Worm (Caenorhabditis elegans) whole organism, L2 larva: Measurements from ENCODE around the gene gst-29.
A peak's percentile ranks its signal among the peaks of the same experiment; 100 is the strongest.
"Not testable (repeated sequence)": the region's sequence is repeated elsewhere in the genome, so short reads cannot be mapped to it uniquely, and the experiment has no call there.

Experiments
- C34F6.9 ChIP-seq: fragments of 150-350 bp; optimal IDR thresholded peaks from 2 replicates; lab custom pipeline; 2014; ENCODE audit warnings: missing biosample characterization, missing genetic modification characterization
- F13H6.1 ChIP-seq: sonication (generic microtip); optimal IDR thresholded peaks from 2 replicates; lab custom pipeline; 2016; ENCODE audit warnings: missing genetic modification characterization, missing compliant biosample characterization
- Y55F3AM.14 ChIP-seq: fragments of 200-800 bp; sonication (Bioruptor generic); optimal IDR thresholded peaks from 2 replicates; lab custom pipeline; 2018; ENCODE audit warnings: mild to moderate bottlenecking, missing genetic modification characterization, missing compliant biosample characterization
- aly-2 ChIP-seq: fragments of 150-350 bp; optimal IDR thresholded peaks from 2 replicates; lab custom pipeline; 2014; ENCODE audit warnings: missing biosample characterization, missing genetic modification characterization
- ama-1 ChIP-seq: fragments of 150-350 bp; optimal IDR thresholded peaks from 2 replicates; lab custom pipeline; 2018; ENCODE audit warnings: inconsistent platforms
- blmp-1 ChIP-seq: sonication (generic microtip); optimal IDR thresholded peaks from 2 replicates; lab custom pipeline; 2017; ENCODE audit warnings: missing genetic modification characterization, mild to moderate bottlenecking, missing compliant biosample characterization, antibody characterized with exemption, moderate library complexity; ENCODE audit not compliant: insufficient read depth
- ceh-16 ChIP-seq: fragments of 150-350 bp; optimal IDR thresholded peaks from 2 replicates; lab custom pipeline; 2014; ENCODE audit warnings: missing biosample characterization, missing genetic modification characterization
- ceh-82 ChIP-seq: fragments of 150-350 bp; optimal IDR thresholded peaks from 2 replicates; lab custom pipeline; 2014; ENCODE audit warnings: missing biosample characterization, missing genetic modification characterization
- dmd-4 ChIP-seq: sonication (generic microtip); optimal IDR thresholded peaks from 2 replicates; lab custom pipeline; 2017; ENCODE audit warnings: missing biosample characterization, missing genetic modification characterization
- egl-27 ChIP-seq: sonication (generic microtip); optimal IDR thresholded peaks from 3 replicates; lab custom pipeline; 2017; ENCODE audit warnings: missing biosample characterization, missing genetic modification reagents, missing genetic modification characterization
- elt-1 ChIP-seq: fragments of 150-350 bp; optimal IDR thresholded peaks from 2 replicates; lab custom pipeline; 2014; ENCODE audit warnings: missing biosample characterization, missing genetic modification characterization
- elt-3 ChIP-seq: sonication (generic microtip); optimal IDR thresholded peaks from 2 replicates; lab custom pipeline; 2017; ENCODE audit warnings: missing biosample characterization, missing genetic modification characterization
- fos-1 ChIP-seq: fragments of 150-350 bp; optimal IDR thresholded peaks from 2 replicates; lab custom pipeline; 2014; ENCODE audit warnings: missing biosample characterization, missing genetic modification characterization
- gmeb-1 ChIP-seq: fragments of 150-350 bp; optimal IDR thresholded peaks from 2 replicates; lab custom pipeline; 2014; ENCODE audit warnings: missing biosample characterization, missing genetic modification characterization
- lin-11 ChIP-seq: fragments of 150-350 bp; sonication (generic microtip); optimal IDR thresholded peaks from 2 replicates; lab custom pipeline; 2014; ENCODE audit warnings: missing biosample characterization, missing genetic modification characterization, inconsistent platforms, mixed read lengths
- lin-13 ChIP-seq: fragments of 150-350 bp; optimal IDR thresholded peaks from 2 replicates; lab custom pipeline; 2014; ENCODE audit warnings: missing biosample characterization, missing genetic modification reagents, missing genetic modification characterization
- lin-39 ChIP-seq: fragments of 150-350 bp; optimal IDR thresholded peaks from 2 replicates; lab custom pipeline; 2014; ENCODE audit warnings: missing biosample characterization, missing genetic modification reagents, missing genetic modification characterization
- lsy-2 ChIP-seq, 2 experiments: fragments of 150-350 bp in 1 of 2; sonication (generic microtip) in 1 of 2; optimal IDR thresholded peaks; 2 replicates each; lab custom pipeline; 2014 to 2017; ENCODE audit warnings: missing biosample characterization in 2 of 2, missing genetic modification characterization in 2 of 2
- mab-5 ChIP-seq: fragments of 150-350 bp; optimal IDR thresholded peaks from 2 replicates; lab custom pipeline; 2014; ENCODE audit warnings: missing biosample characterization, missing genetic modification characterization
- mdl-1 ChIP-seq, 2 experiments: fragments of 150-350 bp in 1 of 2; sonication (generic microtip) in 1 of 2; optimal IDR thresholded peaks; 2 replicates each; lab custom pipeline; 2017; ENCODE audit warnings: missing biosample characterization in 2 of 2, missing genetic modification characterization in 2 of 2
- nhr-11 ChIP-seq: fragments of 150-350 bp; optimal IDR thresholded peaks from 2 replicates; lab custom pipeline; 2014; ENCODE audit warnings: missing biosample characterization, missing genetic modification characterization
- nhr-12 ChIP-seq: fragments of 150-350 bp; optimal IDR thresholded peaks from 2 replicates; lab custom pipeline; 2014; ENCODE audit warnings: missing biosample characterization, missing genetic modification characterization
- nhr-129 ChIP-seq: fragments of 150-350 bp; optimal IDR thresholded peaks from 2 replicates; lab custom pipeline; 2014; ENCODE audit warnings: missing biosample characterization, missing genetic modification characterization
- nhr-21 ChIP-seq: fragments of 150-350 bp; optimal IDR thresholded peaks from 2 replicates; lab custom pipeline; 2014; ENCODE audit warnings: missing biosample characterization, missing genetic modification characterization
- nhr-23 ChIP-seq: fragments of 150-350 bp; optimal IDR thresholded peaks from 2 replicates; lab custom pipeline; 2014; ENCODE audit warnings: missing biosample characterization, missing genetic modification reagents, missing genetic modification characterization
- nhr-237 ChIP-seq: fragments of 150-350 bp; optimal IDR thresholded peaks from 2 replicates; lab custom pipeline; 2014; ENCODE audit warnings: missing biosample characterization, missing genetic modification characterization
- peb-1 ChIP-seq: fragments of 150-350 bp; optimal IDR thresholded peaks from 2 replicates; lab custom pipeline; 2014; ENCODE audit warnings: missing biosample characterization, missing genetic modification characterization
- sem-4 ChIP-seq: fragments of 150-350 bp; optimal IDR thresholded peaks from 2 replicates; lab custom pipeline; 2014; ENCODE audit warnings: missing biosample characterization, missing genetic modification reagents, missing genetic modification characterization
- skn-1 ChIP-seq: sonication (generic microtip); optimal IDR thresholded peaks from 2 replicates; lab custom pipeline; 2017; ENCODE audit warnings: missing biosample characterization, missing genetic modification characterization
- sma-3 ChIP-seq: sonication (generic microtip); optimal IDR thresholded peaks from 2 replicates; lab custom pipeline; 2016; ENCODE audit warnings: missing genetic modification reagents, missing genetic modification characterization, missing compliant biosample characterization
- sma-9 ChIP-seq, 2 experiments: fragments of 150-350 bp in 1 of 2; sonication (generic microtip) in 1 of 2; optimal IDR thresholded peaks; 2 replicates each; lab custom pipeline; 2014 to 2016; ENCODE audit warnings: missing genetic modification characterization in 2 of 2, mild to moderate bottlenecking in 1 of 2, missing biosample characterization in 1 of 2, missing compliant biosample characterization in 1 of 2, missing genetic modification reagents in 1 of 2, moderate library complexity in 1 of 2
- snpc-4 ChIP-seq: fragments of 150-350 bp; optimal IDR thresholded peaks from 2 replicates; lab custom pipeline; 2014; ENCODE audit warnings: missing biosample characterization, missing genetic modification characterization
- unc-39 ChIP-seq: fragments of 150-350 bp; optimal IDR thresholded peaks from 2 replicates; lab custom pipeline; 2014; ENCODE audit warnings: missing biosample characterization, missing genetic modification characterization
- unc-55 ChIP-seq: fragments of 150-350 bp; sonication (generic microtip); optimal IDR thresholded peaks from 3 replicates; lab custom pipeline; 2014; ENCODE audit warnings: missing biosample characterization, missing genetic modification reagents, missing genetic modification characterization
- unc-62 ChIP-seq: fragments of 150-350 bp; optimal IDR thresholded peaks from 2 replicates; lab custom pipeline; 2014; ENCODE audit warnings: missing biosample characterization, missing genetic modification reagents, missing genetic modification characterization
- zag-1 ChIP-seq: fragments of 150-350 bp; optimal IDR thresholded peaks from 2 replicates; lab custom pipeline; 2014; ENCODE audit warnings: missing biosample characterization, missing genetic modification characterization
- ztf-11 ChIP-seq: sonication (generic microtip); optimal IDR thresholded peaks from 2 replicates; lab custom pipeline; 2017; ENCODE audit warnings: missing biosample characterization, missing genetic modification characterization

The gst-29 gene

DNA sequence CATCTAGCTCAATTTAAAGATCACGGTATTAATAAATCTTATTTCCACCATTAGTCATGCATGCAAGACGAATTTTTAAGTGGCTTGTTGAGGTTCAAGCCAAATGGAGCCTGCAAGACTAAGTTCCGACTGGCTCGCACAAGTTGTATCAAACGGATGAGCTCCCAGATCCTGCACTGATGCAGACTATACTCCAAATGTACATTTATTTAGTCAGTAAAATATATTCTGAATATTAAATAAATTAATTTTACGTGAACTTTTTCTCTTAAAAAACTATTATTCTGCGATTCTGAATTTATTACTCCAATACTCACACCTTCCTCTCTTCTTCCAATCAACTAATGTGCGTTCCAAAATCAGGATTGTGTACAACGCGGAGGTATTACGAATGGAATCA is 6.0 kb upstream of the gst-29 start, which contains the start of gene Y53F4B.36:
Gene Y53F4B.36, plus strand, starts transcription at position 301 of the 400 bp plus-strand sequence.
- TF ChIP-seq Y55F3AM.14 (GFP tag; lab: Kevin White, UChicago) (no peak), mdl-1 (tag; optimal IDR thresholded peaks at IDR 0.05; lab: Kevin White, UChicago) (no peak), elt-1 (tag; lab: Kevin White, UChicago) (no peak), elt-3 (tag; lab: Kevin White, UChicago) (no peak), dmd-4 (tag; lab: Kevin White, UChicago) (no peak), nhr-11 (tag; lab: Kevin White, UChicago) (no peak), skn-1 (no peak), sem-4 (tag; lab: Kevin White, UChicago) (no peak), C34F6.9 (tag; lab: Kevin White, UChicago) (no peak), unc-39 (no peak), ceh-16 (tag; lab: Kevin White, UChicago) (no peak), ceh-82 (tag; lab: Kevin White, UChicago) (no peak), fos-1 (no peak), snpc-4 (tag; lab: Kevin White, UChicago) (no peak)

DNA sequence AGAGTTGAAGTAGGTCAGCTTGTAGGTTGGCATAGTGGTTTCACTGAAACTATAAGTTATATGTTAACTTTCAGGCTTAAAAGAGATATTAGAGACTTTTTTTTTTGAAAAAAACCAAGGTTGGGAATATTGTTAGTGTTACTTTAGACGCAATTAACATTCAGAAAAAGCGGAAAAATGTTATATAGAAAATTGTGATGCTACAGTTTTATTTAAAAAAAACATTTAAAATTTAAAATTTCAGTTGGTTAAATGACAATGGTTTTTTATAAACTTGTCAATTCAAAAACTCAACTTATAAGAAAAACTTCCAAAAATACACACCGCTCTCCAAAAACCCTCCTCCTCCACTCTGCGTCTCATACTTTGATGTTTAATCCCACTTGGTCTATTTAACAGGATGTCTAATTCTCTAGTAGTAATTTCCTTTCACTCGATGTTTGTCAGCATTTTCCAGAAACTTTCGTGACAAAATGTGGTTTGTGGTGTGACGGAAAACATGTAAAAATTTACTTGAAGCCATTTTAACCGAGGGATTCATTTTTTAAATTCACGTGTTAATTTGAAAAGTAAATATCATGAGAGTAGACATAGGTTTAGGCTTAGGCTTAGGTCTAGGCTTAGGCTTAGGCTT is 5.4 kb upstream of the gst-29 start, which contains the start of gene gst-31:
Gene gst-31, minus strand, starts transcription at position 51 of the 634 bp plus-strand sequence.
- TF ChIP-seq unc-55 (GFP tag; lab: Kevin White, UChicago) (peak; percentile 67), blmp-1 (no peak), C34F6.9 (tag; lab: Kevin White, UChicago) (peak; percentile 9), ztf-11 (tag; lab: Kevin White, UChicago) (no peak)

DNA sequence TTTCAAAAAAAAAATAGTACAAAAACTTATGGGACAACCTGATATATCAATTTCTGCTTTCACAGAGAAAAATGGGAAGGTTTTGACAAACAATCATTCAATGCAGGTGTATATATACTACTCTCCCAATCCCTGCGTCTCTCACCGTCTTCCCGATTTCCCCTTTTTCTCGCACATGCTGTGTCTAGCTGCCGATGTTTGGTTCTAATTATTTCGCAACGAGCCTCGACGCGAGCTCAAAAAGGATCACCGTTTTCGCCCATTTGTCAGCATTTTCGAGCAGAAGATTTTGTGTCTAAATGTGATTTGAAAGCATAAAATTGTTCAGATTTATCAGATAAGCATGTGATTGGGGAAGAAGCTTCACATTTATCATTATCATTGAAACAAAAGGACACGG is 3.5 kb upstream of the gst-29 start:
- TF ChIP-seq C34F6.9 (tag; lab: Kevin White, UChicago) (peak; percentile 57), lin-13 (GFP tag; lab: Kevin White, UChicago) (no peak), F13H6.1 (tag; lab: Kevin White, UChicago) (no peak), aly-2 (tag; lab: Kevin White, UChicago) (no peak), fos-1 (peak; percentile 1), lsy-2 (tag; optimal IDR thresholded peaks at IDR 0.05; lab: Kevin White, UChicago) (peak in 1 of 2 experiments; percentile 1), unc-55 (GFP tag; lab: Kevin White, UChicago) (peak; percentile 58), nhr-129 (peak; percentile 54), Y55F3AM.14 (GFP tag; lab: Kevin White, UChicago) (no peak), skn-1 (peak; percentile 49), nhr-21 (tag; lab: Kevin White, UChicago) (no peak), sma-9 (GFP tag; optimal IDR thresholded peaks at IDR 0.05; lab: Kevin White, UChicago) (peak; percentile 11), sma-9 (tag; optimal IDR thresholded peaks at IDR 0.05; lab: Kevin White, UChicago) (no peak), ceh-82 (tag; lab: Kevin White, UChicago) (no peak), snpc-4 (tag; lab: Kevin White, UChicago) (no peak), nhr-23 (tag; lab: Kevin White, UChicago) (no peak), ztf-11 (tag; lab: Kevin White, UChicago) (no peak), zag-1 (tag; lab: Kevin White, UChicago) (no peak), gmeb-1 (peak; percentile 5)

ce11 chrII:15171816-15172215 is 2.2 kb upstream of the gst-29 start, which contains the start of gene gst-39:
Gene gst-39 (minus strand): TSS chrII:15171916.
- not testable (repeated sequence) for TF ChIP-seq sma-9 (GFP tag; optimal IDR thresholded peaks at IDR 0.05; lab: Kevin White, UChicago); sma-9 (tag; optimal IDR thresholded peaks at IDR 0.05; lab: Kevin White, UChicago); fos-1; ceh-16 (tag; lab: Kevin White, UChicago)

ce11 chrII:15167340-15167739 is 2.3 kb downstream of the gst-29 start, which contains the start of gene gst-28:
Gene gst-28 (minus strand): TSS chrII:15167577.
- TF ChIP-seq aly-2 (tag; lab: Kevin White, UChicago) (no peak), sma-9 (GFP tag; optimal IDR thresholded peaks at IDR 0.05; lab: Kevin White, UChicago) (peak; percentile 14), sma-9 (tag; optimal IDR thresholded peaks at IDR 0.05; lab: Kevin White, UChicago) (no peak)

ce11 chrII:15165681-15166235 is 3.9 kb downstream of the gst-29 start, which contains the start of gene gst-27:
Gene gst-27 (minus strand): TSS chrII:15165731.
- TF ChIP-seq nhr-21 (tag; lab: Kevin White, UChicago) (peak; percentile 81), peb-1 (tag; lab: Kevin White, UChicago) (no peak), mab-5 (tag; lab: Kevin White, UChicago) (peak; percentile 72), gmeb-1 (peak; percentile 75), aly-2 (tag; lab: Kevin White, UChicago) (no peak), unc-55 (GFP tag; lab: Kevin White, UChicago) (peak; percentile 72), ama-1 (lab: Kevin White, UChicago) (no peak), lin-39 (tag; lab: Kevin White, UChicago) (no peak), nhr-12 (tag; lab: Kevin White, UChicago) (no peak), sma-3 (GFP tag; lab: Kevin White, UChicago) (peak; percentile 82), Y55F3AM.14 (GFP tag; lab: Kevin White, UChicago) (peak; percentile 82), egl-27 (peak; percentile 47), lin-11 (tag; lab: Kevin White, UChicago) (peak; percentile 69), lsy-2 (tag; optimal IDR thresholded peaks at IDR 0.05; lab: Kevin White, UChicago) (peak; percentile 62 to 78), unc-62 (GFP tag; lab: Kevin White, UChicago) (no peak), skn-1 (no peak), snpc-4 (tag; lab: Kevin White, UChicago) (peak; percentile 62), elt-3 (tag; lab: Kevin White, UChicago) (no peak), sma-9 (GFP tag; optimal IDR thresholded peaks at IDR 0.05; lab: Kevin White, UChicago) (peak; percentile 83), sma-9 (tag; optimal IDR thresholded peaks at IDR 0.05; lab: Kevin White, UChicago) (no peak), ceh-82 (tag; lab: Kevin White, UChicago) (peak; percentile 27), nhr-237 (tag; lab: Kevin White, UChicago) (no peak)
